Worm (Caenorhabditis elegans) whole organism, young adult: ENCODE data around the gene syx-4.
"Not testable (repeated sequence)": the region's sequence is repeated elsewhere in the genome, so short reads cannot be mapped to it uniquely, and the experiment has no call there.

ENCODE experiments used
- F33H1.4 ChIP-seq: fragments of 200-800 bp; sonication (Bioruptor generic); IDR thresholded peaks from 2 replicates; pipeline ENCODE4 v1.3.6; 2022; ENCODE audit warnings: missing genetic modification reagents, missing genetic modification characterization, missing compliant biosample characterization
- F55B11.4 ChIP-seq: sonication (generic microtip); optimal IDR thresholded peaks from 2 replicates; lab custom pipeline; 2016; ENCODE audit warnings: missing compliant biosample characterization, missing genetic modification characterization, borderline replicate concordance; ENCODE audit not compliant: insufficient read depth
- atf-7 ChIP-seq: sonication (generic microtip); optimal IDR thresholded peaks from 2 replicates; lab custom pipeline; 2017; ENCODE audit warnings: mild to moderate bottlenecking, missing genetic modification characterization, missing compliant biosample characterization
- dox-1 ChIP-seq: fragments of 200-800 bp; sonication (Bioruptor generic); IDR thresholded peaks from 2 replicates; pipeline ENCODE4 v1.3.6; 2022; ENCODE audit warnings: missing genetic modification reagents, missing genetic modification characterization, missing compliant biosample characterization
- nhr-179 ChIP-seq: sonication (generic microtip); optimal IDR thresholded peaks from 2 replicates; lab custom pipeline; 2016; ENCODE audit warnings: mild to moderate bottlenecking, missing genetic modification characterization, missing compliant biosample characterization
- pha-4 ChIP-seq: fragments of 150-350 bp; sonication (generic microtip); optimal IDR thresholded peaks from 2 replicates; lab custom pipeline; 2014; ENCODE audit warnings: missing biosample characterization, missing genetic modification reagents, missing genetic modification characterization
- repo-1 ChIP-seq: sonication (generic microtip); optimal IDR thresholded peaks from 2 replicates; lab custom pipeline; 2017; ENCODE audit warnings: mild to moderate bottlenecking, missing genetic modification characterization, missing compliant biosample characterization
- snpc-1.1 ChIP-seq: sonication (generic microtip); optimal IDR thresholded peaks from 2 replicates; lab custom pipeline; 2017; ENCODE audit warnings: missing genetic modification characterization, mild to moderate bottlenecking, missing compliant biosample characterization, antibody characterized with exemption, moderate library complexity, missing genotype, missing genetic modification reagents; ENCODE audit not compliant: insufficient read depth
- snpc-1.3 ChIP-seq: sonication (generic microtip); optimal IDR thresholded peaks from 2 replicates; lab custom pipeline; 2017; ENCODE audit warnings: missing genetic modification characterization, mild to moderate bottlenecking, missing compliant biosample characterization, antibody characterized with exemption, moderate library complexity, missing genotype, missing genetic modification reagents; ENCODE audit not compliant: insufficient read depth
- tbp1 ChIP-seq: fragments of 200-800 bp; sonication (Bioruptor generic); optimal IDR thresholded peaks from 2 replicates; lab custom pipeline; 2018; ENCODE audit warnings: mild to moderate bottlenecking, missing genetic modification characterization, missing compliant biosample characterization
- tlf-1 ChIP-seq: fragments of 200-800 bp; sonication (Bioruptor generic); optimal IDR thresholded peaks from 2 replicates; lab custom pipeline; 2018; ENCODE audit warnings: mild to moderate bottlenecking, missing genetic modification characterization, missing compliant biosample characterization

DNA sequence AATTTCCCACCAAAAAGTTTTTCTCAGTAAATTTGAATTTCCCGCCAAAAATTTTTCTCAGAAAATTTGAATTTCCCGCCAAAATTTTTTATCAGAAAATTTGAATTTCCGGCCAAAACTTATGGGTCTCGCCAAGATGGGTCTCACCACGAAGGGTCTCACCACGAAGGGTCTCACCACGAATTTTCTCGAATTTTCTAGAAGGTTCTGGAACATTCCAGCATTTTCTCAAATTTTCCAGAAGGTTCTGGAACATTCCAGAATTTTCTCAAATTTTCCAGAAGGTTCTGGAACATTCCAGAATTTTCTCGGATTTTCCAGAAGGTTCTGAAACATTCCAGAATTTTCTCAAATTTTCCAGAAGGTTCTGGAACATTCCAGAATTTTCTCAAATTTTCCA lies 10.3 kb downstream of the syx-4 start:
- not testable (repeated sequence) for TF ChIP-seq F55B11.4 (tag; lab: Kevin White, UChicago); tbp1 (GFP tag; lab: Kevin White, UChicago); atf-7 (tag; lab: Kevin White, UChicago); nhr-179; snpc-1.1 (tag; lab: Kevin White, UChicago); snpc-1.3 (tag; lab: Kevin White, UChicago); tlf-1 (GFP tag; lab: Kevin White, UChicago); pha-4; repo-1
- peak; percentile 68 for TF ChIP-seq F33H1.4 (GFP tag; lab: Robert Waterston, UW)
- 0 out of 2 replicates have a peak, but pooled peaks have one; percentile 49 for TF ChIP-seq dox-1 (GFP tag; lab: Robert Waterston, UW)
